Worm (Caenorhabditis elegans) whole organism, L2 larva: ENCODE results near the gene T24D3.2.

ENCODE experiments used
- C34F6.9 ChIP-seq: fragments of 150-350 bp; optimal IDR thresholded peaks from 2 replicates; lab custom pipeline; 2014; ENCODE audit warnings: missing biosample characterization, missing genetic modification characterization
- F13H6.1 ChIP-seq: sonication (generic microtip); optimal IDR thresholded peaks from 2 replicates; lab custom pipeline; 2016; ENCODE audit warnings: missing genetic modification characterization, missing compliant biosample characterization
- Y55F3AM.14 ChIP-seq: fragments of 200-800 bp; sonication (Bioruptor generic); optimal IDR thresholded peaks from 2 replicates; lab custom pipeline; 2018; ENCODE audit warnings: mild to moderate bottlenecking, missing genetic modification characterization, missing compliant biosample characterization
- ceh-16 ChIP-seq: fragments of 150-350 bp; optimal IDR thresholded peaks from 2 replicates; lab custom pipeline; 2014; ENCODE audit warnings: missing biosample characterization, missing genetic modification characterization
- ceh-82 ChIP-seq: fragments of 150-350 bp; optimal IDR thresholded peaks from 2 replicates; lab custom pipeline; 2014; ENCODE audit warnings: missing biosample characterization, missing genetic modification characterization
- elt-3 ChIP-seq: sonication (generic microtip); optimal IDR thresholded peaks from 2 replicates; lab custom pipeline; 2017; ENCODE audit warnings: missing biosample characterization, missing genetic modification characterization
- fos-1 ChIP-seq: fragments of 150-350 bp; optimal IDR thresholded peaks from 2 replicates; lab custom pipeline; 2014; ENCODE audit warnings: missing biosample characterization, missing genetic modification characterization
- gmeb-1 ChIP-seq: fragments of 150-350 bp; optimal IDR thresholded peaks from 2 replicates; lab custom pipeline; 2014; ENCODE audit warnings: missing biosample characterization, missing genetic modification characterization
- lin-11 ChIP-seq: fragments of 150-350 bp; sonication (generic microtip); optimal IDR thresholded peaks from 2 replicates; lab custom pipeline; 2014; ENCODE audit warnings: missing biosample characterization, missing genetic modification characterization, inconsistent platforms, mixed read lengths
- lin-13 ChIP-seq: fragments of 150-350 bp; optimal IDR thresholded peaks from 2 replicates; lab custom pipeline; 2014; ENCODE audit warnings: missing biosample characterization, missing genetic modification reagents, missing genetic modification characterization
- lin-39 ChIP-seq: fragments of 150-350 bp; optimal IDR thresholded peaks from 2 replicates; lab custom pipeline; 2014; ENCODE audit warnings: missing biosample characterization, missing genetic modification reagents, missing genetic modification characterization
- lsy-2 ChIP-seq, 2 experiments: fragments of 150-350 bp in 1 of 2; sonication (generic microtip) in 1 of 2; optimal IDR thresholded peaks; 2 replicates each; lab custom pipeline; 2014 to 2017; ENCODE audit warnings: missing biosample characterization in 2 of 2, missing genetic modification characterization in 2 of 2
- mab-5 ChIP-seq: fragments of 150-350 bp; optimal IDR thresholded peaks from 2 replicates; lab custom pipeline; 2014; ENCODE audit warnings: missing biosample characterization, missing genetic modification characterization
- mdl-1 ChIP-seq, 2 experiments: fragments of 150-350 bp in 1 of 2; sonication (generic microtip) in 1 of 2; optimal IDR thresholded peaks; 2 replicates each; lab custom pipeline; 2017; ENCODE audit warnings: missing biosample characterization in 2 of 2, missing genetic modification characterization in 2 of 2
- nhr-12 ChIP-seq: fragments of 150-350 bp; optimal IDR thresholded peaks from 2 replicates; lab custom pipeline; 2014; ENCODE audit warnings: missing biosample characterization, missing genetic modification characterization
- nhr-21 ChIP-seq: fragments of 150-350 bp; optimal IDR thresholded peaks from 2 replicates; lab custom pipeline; 2014; ENCODE audit warnings: missing biosample characterization, missing genetic modification characterization
- nhr-23 ChIP-seq: fragments of 150-350 bp; optimal IDR thresholded peaks from 2 replicates; lab custom pipeline; 2014; ENCODE audit warnings: missing biosample characterization, missing genetic modification reagents, missing genetic modification characterization
- nhr-237 ChIP-seq: fragments of 150-350 bp; optimal IDR thresholded peaks from 2 replicates; lab custom pipeline; 2014; ENCODE audit warnings: missing biosample characterization, missing genetic modification characterization
- nhr-6 ChIP-seq: fragments of 150-350 bp; optimal IDR thresholded peaks from 2 replicates; lab custom pipeline; 2014; ENCODE audit warnings: missing biosample characterization, missing genetic modification characterization
- nhr-77 ChIP-seq: fragments of 150-350 bp; optimal IDR thresholded peaks from 2 replicates; lab custom pipeline; 2014; ENCODE audit warnings: missing biosample characterization, missing genetic modification characterization
- peb-1 ChIP-seq: fragments of 150-350 bp; optimal IDR thresholded peaks from 2 replicates; lab custom pipeline; 2014; ENCODE audit warnings: missing biosample characterization, missing genetic modification characterization
- skn-1 ChIP-seq: sonication (generic microtip); optimal IDR thresholded peaks from 2 replicates; lab custom pipeline; 2017; ENCODE audit warnings: missing biosample characterization, missing genetic modification characterization
- sma-3 ChIP-seq: sonication (generic microtip); optimal IDR thresholded peaks from 2 replicates; lab custom pipeline; 2016; ENCODE audit warnings: missing genetic modification reagents, missing genetic modification characterization, missing compliant biosample characterization
- sma-9 ChIP-seq, 2 experiments: fragments of 150-350 bp in 1 of 2; sonication (generic microtip) in 1 of 2; optimal IDR thresholded peaks; 2 replicates each; lab custom pipeline; 2014 to 2016; ENCODE audit warnings: missing genetic modification characterization in 2 of 2, mild to moderate bottlenecking in 1 of 2, missing biosample characterization in 1 of 2, missing compliant biosample characterization in 1 of 2, missing genetic modification reagents in 1 of 2, moderate library complexity in 1 of 2
- snpc-4 ChIP-seq: fragments of 150-350 bp; optimal IDR thresholded peaks from 2 replicates; lab custom pipeline; 2014; ENCODE audit warnings: missing biosample characterization, missing genetic modification characterization
- unc-39 ChIP-seq: fragments of 150-350 bp; optimal IDR thresholded peaks from 2 replicates; lab custom pipeline; 2014; ENCODE audit warnings: missing biosample characterization, missing genetic modification characterization
- unc-55 ChIP-seq: fragments of 150-350 bp; sonication (generic microtip); optimal IDR thresholded peaks from 3 replicates; lab custom pipeline; 2014; ENCODE audit warnings: missing biosample characterization, missing genetic modification reagents, missing genetic modification characterization
- unc-62 ChIP-seq: fragments of 150-350 bp; optimal IDR thresholded peaks from 2 replicates; lab custom pipeline; 2014; ENCODE audit warnings: missing biosample characterization, missing genetic modification reagents, missing genetic modification characterization
- zag-1 ChIP-seq: fragments of 150-350 bp; optimal IDR thresholded peaks from 2 replicates; lab custom pipeline; 2014; ENCODE audit warnings: missing biosample characterization, missing genetic modification characterization
- ztf-1 ChIP-seq: fragments of 200-800 bp; sonication (Bioruptor generic); conservative IDR thresholded peaks from 2 replicates; pipeline ENCODE4 v1.3.6; 2022; ENCODE audit warnings: missing genetic modification characterization, missing compliant biosample characterization
- ztf-11 ChIP-seq: sonication (generic microtip); optimal IDR thresholded peaks from 2 replicates; lab custom pipeline; 2017; ENCODE audit warnings: missing biosample characterization, missing genetic modification characterization

The T24D3.2 gene

DNA sequence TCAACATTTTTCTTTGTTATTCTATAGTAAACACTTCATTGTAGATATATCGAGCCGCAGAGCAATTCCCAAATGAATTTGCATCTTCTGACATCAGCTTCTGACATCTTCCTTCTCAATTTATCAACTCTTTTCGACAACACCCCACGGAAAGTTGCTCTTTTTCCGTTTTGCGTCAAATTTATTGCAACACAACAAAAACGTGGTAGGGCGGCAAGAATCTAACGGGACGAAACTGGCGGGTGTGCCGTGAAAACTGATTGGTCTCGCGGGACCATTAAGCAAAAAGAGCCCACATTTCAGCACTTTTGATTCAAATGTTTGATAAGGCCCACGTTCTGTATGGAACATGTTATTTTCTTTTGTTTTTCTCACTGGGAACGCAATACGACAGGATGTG lies 20.8 kb upstream of the T24D3.2 start:
- TF ChIP-seq elt-3 (tag; lab: Kevin White, UChicago) (no peak), ceh-16 (tag; lab: Kevin White, UChicago) (no peak), lsy-2 (tag; optimal IDR thresholded peaks at IDR 0.05; lab: Kevin White, UChicago) (peak in 1 of 2 experiments; percentile 9), lin-13 (no peak), nhr-237 (no peak), mdl-1 (tag; optimal IDR thresholded peaks at IDR 0.05; lab: Kevin White, UChicago) (no peak), ztf-1 (no peak), skn-1 (tag; lab: Kevin White, UChicago) (no peak), mab-5 (tag; lab: Kevin White, UChicago) (peak; percentile 67), peb-1 (tag; lab: Kevin White, UChicago) (no peak), Y55F3AM.14 (GFP tag; lab: Kevin White, UChicago) (peak; percentile 27), zag-1 (tag; lab: Kevin White, UChicago) (peak; percentile 39), sma-3 (no peak), sma-9 (GFP tag; optimal IDR thresholded peaks at IDR 0.05; lab: Kevin White, UChicago) (no peak), sma-9 (tag; optimal IDR thresholded peaks at IDR 0.05; lab: Kevin White, UChicago) (no peak), F13H6.1 (tag; lab: Kevin White, UChicago) (no peak), C34F6.9 (tag; lab: Kevin White, UChicago) (peak; percentile 18), nhr-23 (tag; lab: Kevin White, UChicago) (no peak)

DNA sequence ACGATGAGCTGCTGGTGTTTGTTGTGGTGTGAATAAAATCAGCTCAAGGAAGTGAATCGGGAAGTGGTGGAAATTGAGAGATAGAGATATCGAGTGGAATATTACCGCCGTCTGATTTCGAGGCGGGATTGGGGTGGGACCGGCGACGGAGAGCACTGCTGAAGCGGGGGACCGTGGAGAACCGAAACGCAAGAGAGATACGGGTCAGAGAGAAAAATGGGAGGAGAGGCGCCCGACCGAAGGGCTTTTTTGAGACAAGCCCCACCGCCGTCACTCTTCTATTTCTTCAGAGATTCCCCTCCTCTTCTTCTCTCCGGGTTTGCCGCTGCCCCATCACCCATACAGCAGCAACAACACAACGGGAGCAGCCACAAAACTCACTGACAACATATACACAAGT lies 19.5 kb upstream of the T24D3.2 start:
- TF ChIP-seq Y55F3AM.14 (GFP tag; lab: Kevin White, UChicago) (no peak), ztf-11 (no peak), nhr-77 (tag; lab: Kevin White, UChicago) (no peak), nhr-23 (tag; lab: Kevin White, UChicago) (no peak), gmeb-1 (tag; lab: Kevin White, UChicago) (no peak), lin-11 (no peak), fos-1 (no peak), unc-39 (tag; lab: Kevin White, UChicago) (no peak), peb-1 (tag; lab: Kevin White, UChicago) (no peak), unc-55 (GFP tag; lab: Kevin White, UChicago) (no peak), lin-39 (no peak), nhr-6 (tag; lab: Kevin White, UChicago) (no peak), snpc-4 (no peak), ceh-16 (tag; lab: Kevin White, UChicago) (no peak), mdl-1 (tag; optimal IDR thresholded peaks at IDR 0.05; lab: Kevin White, UChicago) (no peak), nhr-21 (tag; lab: Kevin White, UChicago) (no peak)

DNA sequence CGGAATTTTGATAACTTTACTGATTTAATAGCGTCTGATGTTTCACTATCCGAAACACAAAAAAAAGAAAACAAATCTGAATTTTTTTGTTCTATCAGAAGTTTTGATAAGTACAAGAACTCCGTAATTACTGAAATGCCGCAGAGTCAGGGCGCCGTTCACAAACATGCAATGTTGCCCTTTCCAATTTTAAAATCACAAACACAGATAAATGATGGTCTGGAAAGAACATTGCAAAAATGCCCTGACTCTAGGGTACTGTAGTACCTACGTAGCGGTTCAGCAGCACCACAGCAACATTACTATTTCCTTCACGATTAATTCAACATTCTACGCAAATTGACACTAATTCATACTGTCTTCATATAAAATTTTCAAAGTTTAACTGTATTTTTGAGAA lies 18.9 kb upstream of the T24D3.2 start:
- no peak for TF ChIP-seq nhr-23 (tag; lab: Kevin White, UChicago)
- no peak for TF ChIP-seq sma-9 (GFP tag; optimal IDR thresholded peaks at IDR 0.05; lab: Kevin White, UChicago)
- TF ChIP-seq sma-9 (tag; optimal IDR thresholded peaks at IDR 0.05; lab: Kevin White, UChicago) = no peak
- no peak for TF ChIP-seq elt-3 (tag; lab: Kevin White, UChicago)

DNA sequence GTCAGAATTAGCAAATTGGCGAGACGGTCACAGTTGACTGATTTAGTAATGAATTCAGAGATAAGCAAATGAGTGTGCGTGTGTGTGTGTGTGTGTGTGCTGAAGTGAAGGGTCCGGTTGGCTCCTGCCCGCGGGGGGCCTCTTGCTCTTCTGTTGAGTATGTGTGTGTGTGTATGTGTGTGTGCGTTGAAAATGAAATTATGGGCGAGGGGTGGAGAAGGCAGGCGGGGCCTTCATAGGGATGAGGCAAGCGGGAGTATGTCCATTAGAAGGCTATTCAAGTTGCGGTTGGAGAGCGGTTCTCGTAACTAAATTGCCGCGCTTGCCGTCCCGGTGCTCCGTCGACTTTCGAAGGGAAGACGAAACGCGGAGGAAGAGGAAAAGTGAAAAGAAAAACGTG lies 18.2 kb upstream of the T24D3.2 start:
- TF ChIP-seq F13H6.1 (tag; lab: Kevin White, UChicago) (peak; percentile 41), unc-62 (GFP tag; lab: Kevin White, UChicago) (no peak)

DNA sequence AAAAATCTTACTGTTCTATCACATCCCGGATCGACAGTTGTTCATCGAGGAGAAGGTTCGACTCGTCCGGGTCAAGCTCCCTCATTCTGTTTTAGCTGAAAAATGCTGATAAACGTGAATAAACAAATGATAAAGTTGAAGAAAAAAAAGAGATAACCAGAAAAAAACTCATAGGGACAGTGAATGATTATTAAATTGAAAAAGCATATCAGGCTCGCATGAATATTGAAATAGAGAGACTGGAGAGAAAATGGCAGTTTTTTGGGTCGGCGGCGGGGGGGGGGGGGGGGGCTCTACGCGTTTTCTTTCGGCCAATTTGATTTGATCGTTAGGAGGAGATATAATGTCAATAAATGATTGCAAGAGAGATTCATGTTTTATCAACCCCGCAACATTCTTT lies 11.6 kb upstream of the T24D3.2 start, which contains the start of gene lin-2:
Gene lin-2 (minus strand): TSS at position 101 of the 400 bp plus-strand sequence.
- no peak for TF ChIP-seq nhr-12 (tag; lab: Kevin White, UChicago)
- no peak for TF ChIP-seq nhr-21 (tag; lab: Kevin White, UChicago)
- no peak for TF ChIP-seq ceh-82 (tag; lab: Kevin White, UChicago)
- no peak for TF ChIP-seq nhr-6 (tag; lab: Kevin White, UChicago)
- no peak for TF ChIP-seq sma-9 (GFP tag; optimal IDR thresholded peaks at IDR 0.05; lab: Kevin White, UChicago)
- no peak for TF ChIP-seq sma-9 (tag; optimal IDR thresholded peaks at IDR 0.05; lab: Kevin White, UChicago)
- TF ChIP-seq unc-62 (GFP tag; lab: Kevin White, UChicago) = no peak

DNA sequence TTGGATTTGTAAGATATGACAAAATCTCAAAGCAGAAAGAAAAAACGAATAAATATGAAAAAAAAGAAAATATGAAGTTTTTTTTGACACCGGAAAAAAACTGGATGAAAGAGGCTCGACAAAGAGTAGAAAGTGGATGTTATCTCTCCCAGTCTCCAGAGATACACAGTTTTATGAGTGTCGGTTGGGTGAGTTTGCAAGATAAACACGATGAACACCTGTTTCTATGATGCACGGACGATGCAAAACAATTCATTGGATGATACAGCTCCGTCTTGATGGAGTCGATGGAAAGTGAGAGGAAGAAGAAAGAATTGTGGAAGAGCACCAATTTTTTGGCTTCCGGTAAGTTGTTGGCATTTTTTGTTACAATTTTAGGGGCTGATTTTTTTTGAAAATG lies 9.7 kb upstream of the T24D3.2 start:
- TF ChIP-seq Y55F3AM.14 (GFP tag; lab: Kevin White, UChicago) (no peak), lin-11 (no peak)
